Worm (Caenorhabditis elegans) whole organism, L1 larva: Measurements from ENCODE around the gene clec-205.

ENCODE experiments used
- C04F5.9 ChIP-seq: sonication (generic microtip); optimal IDR thresholded peaks from 2 replicates; lab custom pipeline; 2016; ENCODE audit warnings: missing genetic modification characterization, missing compliant biosample characterization
- C16A3.4 ChIP-seq: fragments of 150-350 bp; optimal IDR thresholded peaks from 2 replicates; lab custom pipeline; 2014; ENCODE audit warnings: missing biosample characterization, missing genetic modification characterization
- F16B12.6 ChIP-seq: fragments of 150-350 bp; optimal IDR thresholded peaks from 2 replicates; lab custom pipeline; 2014; ENCODE audit warnings: missing biosample characterization, missing genetic modification characterization
- Y116A8C.19 ChIP-seq: sonication (generic microtip); optimal IDR thresholded peaks from 2 replicates; lab custom pipeline; 2016; ENCODE audit warnings: missing compliant biosample characterization, missing genetic modification characterization, borderline replicate concordance
- ama-1 ChIP-seq: fragments of 150-350 bp; optimal IDR thresholded peaks from 2 replicates; lab custom pipeline; 2014
- blmp-1 ChIP-seq: fragments of 150-350 bp; optimal IDR thresholded peaks from 2 replicates; lab custom pipeline; 2014; ENCODE audit warnings: missing biosample characterization, missing genetic modification characterization
- ceh-8 ChIP-seq: fragments of 200-800 bp; sonication (Bioruptor generic); optimal IDR thresholded peaks from 2 replicates; lab custom pipeline; 2018; ENCODE audit warnings: mild to moderate bottlenecking, missing genetic modification characterization, moderate library complexity, missing compliant biosample characterization
- ces-1 ChIP-seq: fragments of 150-350 bp; optimal IDR thresholded peaks from 2 replicates; lab custom pipeline; 2014; ENCODE audit warnings: missing biosample characterization, missing genetic modification reagents, missing genetic modification characterization
- dsc-1 ChIP-seq: sonication (generic microtip); optimal IDR thresholded peaks from 2 replicates; lab custom pipeline; 2016; ENCODE audit warnings: mild to moderate bottlenecking, missing genetic modification characterization, missing compliant biosample characterization
- egl-13 ChIP-seq: sonication (generic microtip); optimal IDR thresholded peaks from 2 replicates; lab custom pipeline; 2016; ENCODE audit warnings: missing genotype, missing genetic modification reagents, missing genetic modification characterization, missing compliant biosample characterization
- fkh-4 ChIP-seq: sonication (generic microtip); optimal IDR thresholded peaks from 2 replicates; lab custom pipeline; 2016; ENCODE audit warnings: missing compliant biosample characterization, missing genetic modification characterization, borderline replicate concordance
- hpl-2 ChIP-seq: fragments of 150-350 bp; optimal IDR thresholded peaks from 2 replicates; lab custom pipeline; 2014; ENCODE audit warnings: missing biosample characterization, missing genetic modification reagents, missing genetic modification characterization
- lin-14 ChIP-seq: fragments of 200-800 bp; sonication (Bioruptor generic); optimal IDR thresholded peaks from 2 replicates; lab custom pipeline; 2018; ENCODE audit warnings: mild to moderate bottlenecking, missing genetic modification characterization, moderate library complexity, missing compliant biosample characterization
- lin-15B ChIP-seq: fragments of 150-350 bp; sonication (generic microtip); optimal IDR thresholded peaks from 3 replicates; lab custom pipeline; 2014; ENCODE audit warnings: missing biosample characterization, missing genetic modification characterization
- lin-35 ChIP-seq, 2 experiments: fragments of 150-350 bp; optimal IDR thresholded peaks; 2 replicates each; lab custom pipeline; 2014; ENCODE audit warnings: missing biosample characterization in 2 of 2, missing genetic modification characterization in 2 of 2, missing genetic modification reagents in 2 of 2
- lir-3 ChIP-seq: sonication (generic microtip); optimal IDR thresholded peaks from 2 replicates; lab custom pipeline; 2016; ENCODE audit warnings: mild to moderate bottlenecking, missing genetic modification characterization, moderate library complexity, missing compliant biosample characterization; ENCODE audit not compliant: poor library complexity
- nhr-11 ChIP-seq: fragments of 150-350 bp; optimal IDR thresholded peaks from 2 replicates; lab custom pipeline; 2014; ENCODE audit warnings: missing biosample characterization, missing genetic modification characterization
- nhr-20 ChIP-seq: sonication (generic microtip); optimal IDR thresholded peaks from 2 replicates; lab custom pipeline; 2016; ENCODE audit warnings: mild to moderate bottlenecking, missing genetic modification characterization, missing compliant biosample characterization
- nhr-237 ChIP-seq: fragments of 150-350 bp; optimal IDR thresholded peaks from 2 replicates; lab custom pipeline; 2014; ENCODE audit warnings: missing biosample characterization, missing genetic modification characterization
- nhr-28 ChIP-seq: fragments of 150-350 bp; optimal IDR thresholded peaks from 2 replicates; lab custom pipeline; 2014; ENCODE audit warnings: missing biosample characterization, missing genetic modification characterization
- nhr-71 ChIP-seq: sonication (generic microtip); optimal IDR thresholded peaks from 2 replicates; lab custom pipeline; 2016; ENCODE audit warnings: mild to moderate bottlenecking, missing genetic modification characterization, moderate library complexity, missing compliant biosample characterization
- nhr-85 ChIP-seq: sonication (generic microtip); peaks from one replicate; lab custom pipeline; 2016; ENCODE audit warnings: missing genetic modification characterization, inconsistent platforms, missing compliant biosample characterization
- pag-3 ChIP-seq: sonication (generic microtip); optimal IDR thresholded peaks from 2 replicates; lab custom pipeline; 2017; ENCODE audit warnings: missing genetic modification characterization, mild to moderate bottlenecking, missing compliant biosample characterization, antibody characterized with exemption, borderline replicate concordance; ENCODE audit not compliant: insufficient read depth
- pqm-1 ChIP-seq: sonication (generic microtip); optimal IDR thresholded peaks from 3 replicates; lab custom pipeline; 2017; ENCODE audit warnings: missing biosample characterization, missing genetic modification characterization
- skn-1 ChIP-seq: fragments of 150-350 bp; optimal IDR thresholded peaks from 2 replicates; lab custom pipeline; 2014; ENCODE audit warnings: missing biosample characterization, missing genetic modification characterization
- snu-23 ChIP-seq: sonication (generic microtip); optimal IDR thresholded peaks from 2 replicates; lab custom pipeline; 2016; ENCODE audit warnings: missing genetic modification characterization, missing compliant biosample characterization
- sox-4 ChIP-seq: sonication (generic microtip); optimal IDR thresholded peaks from 2 replicates; lab custom pipeline; 2016; ENCODE audit warnings: missing genetic modification characterization, missing compliant biosample characterization
- sptf-1 ChIP-seq: fragments of 150-350 bp; optimal IDR thresholded peaks from 2 replicates; lab custom pipeline; 2014; ENCODE audit warnings: missing biosample characterization, missing genetic modification characterization
- sup-37 ChIP-seq: fragments of 200-800 bp; sonication (Bioruptor generic); optimal IDR thresholded peaks from 2 replicates; lab custom pipeline; 2018; ENCODE audit warnings: mild to moderate bottlenecking, missing genetic modification characterization, missing compliant biosample characterization
- tbx-2 ChIP-seq: sonication (generic microtip); optimal IDR thresholded peaks from 2 replicates; lab custom pipeline; 2016; ENCODE audit warnings: missing genetic modification characterization, missing compliant biosample characterization
- tlp-1 ChIP-seq: fragments of 150-350 bp; optimal IDR thresholded peaks from 2 replicates; lab custom pipeline; 2014; ENCODE audit warnings: missing biosample characterization, missing genetic modification characterization
- unc-30 ChIP-seq: sonication (generic microtip); optimal IDR thresholded peaks from 2 replicates; lab custom pipeline; 2017; ENCODE audit warnings: missing biosample characterization, missing genetic modification characterization
- unc-62 ChIP-seq: fragments of 150-350 bp; optimal IDR thresholded peaks from 2 replicates; lab custom pipeline; 2014; ENCODE audit warnings: missing biosample characterization, missing genetic modification reagents, missing genetic modification characterization
- unc-98 ChIP-seq: fragments of 200-800 bp; sonication (Bioruptor generic); IDR thresholded peaks from 2 replicates; pipeline ENCODE4 v1.3.6; 2022; ENCODE audit warnings: missing genetic modification characterization, missing compliant biosample characterization
- zip-4 ChIP-seq: fragments of 200-800 bp; sonication (Bioruptor generic); optimal IDR thresholded peaks from 2 replicates; lab custom pipeline; 2018; ENCODE audit warnings: mild to moderate bottlenecking, missing genetic modification characterization, moderate library complexity, missing compliant biosample characterization

clec-205 gene

DNA sequence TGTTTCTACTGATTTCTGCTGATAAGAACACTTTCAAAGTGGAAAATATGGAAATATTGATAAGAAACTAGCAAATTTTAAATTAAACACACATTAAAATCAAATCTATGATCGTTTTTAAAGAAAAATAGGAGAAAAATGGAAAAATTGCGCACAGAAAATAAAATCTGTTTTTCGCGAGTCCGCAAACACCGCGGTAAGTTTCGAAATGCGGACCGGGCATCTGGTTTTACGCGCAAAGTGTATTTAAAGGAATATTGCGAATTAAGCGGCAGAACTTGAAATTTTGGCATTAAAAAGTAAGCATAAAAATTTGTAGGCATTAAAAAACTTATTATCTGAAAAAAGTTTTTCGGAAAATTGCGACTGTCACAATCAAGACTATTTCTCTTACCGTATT is 12.4 kb downstream of the clec-205 start (continued):
- no peak for TF ChIP-seq nhr-11 (tag; lab: Kevin White, UChicago)

DNA sequence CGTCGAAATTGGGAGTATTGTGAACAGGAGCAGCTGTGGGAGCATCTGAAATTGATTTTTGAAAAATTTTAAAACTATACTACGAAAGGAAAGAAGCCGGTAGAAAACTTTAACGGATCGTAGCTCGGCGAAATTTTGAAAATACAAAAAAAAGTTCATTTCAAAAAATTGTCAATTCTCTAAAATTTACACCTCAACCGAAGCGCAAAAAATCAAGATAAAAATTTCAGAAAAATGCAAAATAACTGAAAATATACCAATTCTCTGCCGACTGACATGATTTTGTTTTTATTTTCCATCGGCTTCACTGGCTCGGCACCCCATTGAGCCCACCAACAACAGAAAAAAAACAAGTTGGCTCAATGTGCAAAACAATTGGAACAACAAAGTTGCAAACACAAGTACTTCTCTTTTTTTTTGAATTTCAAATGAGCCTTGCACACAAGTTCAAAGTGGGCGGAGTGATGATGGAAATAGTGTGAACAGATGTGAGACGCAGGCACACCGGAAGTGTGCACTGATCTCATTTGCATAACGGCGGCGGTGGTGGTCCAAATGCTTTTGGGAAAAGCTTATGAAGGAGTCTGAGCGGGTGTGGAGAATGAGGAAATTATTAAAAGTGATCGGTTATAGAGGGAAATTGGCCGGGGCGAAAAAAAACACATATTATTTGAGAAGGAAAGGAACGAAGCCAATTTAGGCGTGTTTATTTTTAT is 14.3 kb downstream of the clec-205 start, which contains the start of gene F36H9.7:
TSS of gene F36H9.7 (minus strand) at position 51 of the 716 bp plus-strand sequence.
- TF ChIP-seq lin-15B (tag; lab: Kevin White, UChicago) (no peak), lin-14 (GFP tag; lab: Kevin White, UChicago) (peak; percentile 36)

DNA sequence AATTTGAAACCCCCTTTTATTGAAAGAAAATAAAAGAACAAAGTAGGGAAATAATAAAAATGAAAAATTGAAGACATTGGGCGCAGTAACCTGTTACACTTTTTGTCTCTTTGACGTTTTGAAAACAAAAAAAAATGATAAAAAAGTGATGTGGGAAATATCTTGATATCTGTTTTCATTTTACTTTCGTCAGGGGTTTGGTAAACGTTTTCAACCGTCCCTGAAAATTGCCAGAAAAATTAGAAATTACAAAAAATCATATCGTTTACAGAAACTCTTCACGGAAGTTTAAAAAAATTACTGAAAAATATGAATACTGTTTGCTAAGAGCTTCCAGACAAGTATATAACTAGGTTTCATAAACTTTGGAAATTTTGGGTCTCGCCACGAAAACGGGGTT is 18.4 kb downstream of the clec-205 start, which contains the start of gene F36H9.4:
TSS of gene F36H9.4 (minus strand) at position 101 of the 400 bp plus-strand sequence.
- TF ChIP-seq blmp-1 (tag; lab: Kevin White, UChicago): peak; percentile 20
- no peak for TF ChIP-seq nhr-28
- TF ChIP-seq skn-1: no peak

DNA sequence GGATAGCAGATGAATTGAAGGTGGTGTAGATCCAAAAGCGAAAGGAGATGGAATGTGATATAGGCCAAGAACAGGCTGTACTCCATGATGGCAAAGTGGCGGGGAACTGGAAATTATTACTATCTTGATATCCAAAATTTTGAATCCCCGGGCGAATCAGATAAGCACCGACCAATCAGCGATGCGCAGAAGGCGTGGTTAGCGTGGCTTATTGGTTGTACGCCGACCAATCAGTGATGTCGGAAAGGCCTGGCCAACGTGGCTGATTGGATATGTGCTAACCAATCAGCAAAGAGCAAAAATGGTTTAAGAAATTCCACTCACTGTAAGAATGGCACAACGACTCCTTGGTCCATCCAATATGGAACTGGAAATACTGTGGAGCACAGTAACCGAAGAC is 19.3 kb downstream of the clec-205 start:
- TF ChIP-seq nhr-20: no peak
- TF ChIP-seq unc-30 (tag; lab: Kevin White, UChicago): no peak
- TF ChIP-seq tbx-2 (tag; lab: Kevin White, UChicago): no peak
- no peak for TF ChIP-seq tlp-1
- no peak for TF ChIP-seq unc-98
- no peak for TF ChIP-seq fkh-4 (tag; lab: Kevin White, UChicago)
- TF ChIP-seq ceh-8 (GFP tag; lab: Kevin White, UChicago): no peak
- TF ChIP-seq C04F5.9 (tag; lab: Kevin White, UChicago): no peak
- no peak for TF ChIP-seq unc-62 (GFP tag; lab: Kevin White, UChicago)
- TF ChIP-seq hpl-2 (GFP tag; lab: Kevin White, UChicago): no peak
- no peak for TF ChIP-seq lir-3 (tag; lab: Kevin White, UChicago)
- no peak for TF ChIP-seq snu-23 (GFP tag; lab: Kevin White, UChicago)
- TF ChIP-seq lin-35 (GFP tag; optimal IDR thresholded peaks at IDR 0.05; lab: Kevin White, UChicago): no peak
- TF ChIP-seq nhr-237 (tag; lab: Kevin White, UChicago): no peak

DNA sequence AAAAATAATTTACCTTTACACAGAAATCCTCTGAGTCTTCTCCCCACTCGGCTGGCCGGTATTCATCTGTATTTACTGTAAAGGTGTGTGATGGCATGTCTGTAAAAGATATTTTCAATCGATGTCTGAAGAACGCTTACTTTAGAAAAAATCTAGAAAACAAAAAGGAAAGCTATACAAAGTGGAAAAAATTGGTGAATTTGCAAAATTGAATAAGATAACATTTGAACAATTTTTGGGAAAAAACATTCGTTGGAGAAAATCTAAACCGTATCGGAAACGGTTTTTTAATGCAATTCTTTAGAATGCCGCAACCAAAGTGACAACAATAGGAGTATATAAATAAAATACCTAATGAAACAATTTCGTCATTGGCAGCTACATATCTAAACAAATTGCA is 21.2 kb downstream of the clec-205 start, which contains the start of gene F36H9.5:
TSS of gene F36H9.5 (minus strand) at position 101 of the 400 bp plus-strand sequence.
- no peak for TF ChIP-seq ces-1 (GFP tag; lab: Kevin White, UChicago)
- TF ChIP-seq pag-3 (tag; lab: Kevin White, UChicago): no peak
- no peak for TF ChIP-seq nhr-85 (tag; lab: Kevin White, UChicago)
- no peak for TF ChIP-seq F16B12.6
- no peak for TF ChIP-seq nhr-71
- TF ChIP-seq pqm-1 (tag; lab: Kevin White, UChicago): no peak
- no peak for TF ChIP-seq C16A3.4

DNA sequence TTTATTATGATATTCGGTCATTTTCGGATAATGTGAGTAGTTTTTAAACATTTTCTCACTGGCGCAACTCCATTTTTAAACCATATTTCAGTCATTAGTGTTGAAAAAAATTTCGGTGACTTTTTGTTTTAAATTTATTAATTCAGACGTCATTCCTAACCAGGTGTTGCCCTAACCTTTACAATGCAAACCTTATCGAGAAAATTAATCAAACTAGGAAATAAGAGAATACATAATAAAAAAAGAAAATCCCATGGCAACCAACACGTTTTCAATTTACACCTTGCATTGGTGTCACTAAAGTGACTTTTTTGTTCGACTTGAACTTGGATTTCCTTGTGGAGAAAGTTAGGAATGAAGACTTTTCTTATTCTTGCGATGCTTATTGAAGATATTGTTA is 27.5 kb downstream of the clec-205 start, which contains the start of gene F36H9.2:
TSS of gene F36H9.2 (plus strand) at position 301 of the 400 bp plus-strand sequence.
- no peak for TF ChIP-seq ama-1 (lab: Kevin White, UChicago)
- no peak for TF ChIP-seq Y116A8C.19 (tag; lab: Kevin White, UChicago)
- no peak for TF ChIP-seq egl-13 (tag; lab: Kevin White, UChicago)
- no peak for TF ChIP-seq sptf-1 (tag; lab: Kevin White, UChicago)
- TF ChIP-seq hpl-2 (GFP tag; lab: Kevin White, UChicago): no peak
- TF ChIP-seq zip-4: no peak
- no peak for TF ChIP-seq nhr-71
- TF ChIP-seq F16B12.6: no peak
- no peak for TF ChIP-seq fkh-4 (tag; lab: Kevin White, UChicago)
- TF ChIP-seq sup-37 (GFP tag; lab: Kevin White, UChicago): no peak
- no peak for TF ChIP-seq snu-23 (GFP tag; lab: Kevin White, UChicago)
- no peak for TF ChIP-seq dsc-1 (tag; lab: Kevin White, UChicago)
- no peak for TF ChIP-seq nhr-11 (tag; lab: Kevin White, UChicago)
- no peak for TF ChIP-seq sox-4 (tag; lab: Kevin White, UChicago)
